Fruit fly (Drosophila melanogaster): ENCODE measurements around the gene CG32365.

Gene CG32365

DNA sequence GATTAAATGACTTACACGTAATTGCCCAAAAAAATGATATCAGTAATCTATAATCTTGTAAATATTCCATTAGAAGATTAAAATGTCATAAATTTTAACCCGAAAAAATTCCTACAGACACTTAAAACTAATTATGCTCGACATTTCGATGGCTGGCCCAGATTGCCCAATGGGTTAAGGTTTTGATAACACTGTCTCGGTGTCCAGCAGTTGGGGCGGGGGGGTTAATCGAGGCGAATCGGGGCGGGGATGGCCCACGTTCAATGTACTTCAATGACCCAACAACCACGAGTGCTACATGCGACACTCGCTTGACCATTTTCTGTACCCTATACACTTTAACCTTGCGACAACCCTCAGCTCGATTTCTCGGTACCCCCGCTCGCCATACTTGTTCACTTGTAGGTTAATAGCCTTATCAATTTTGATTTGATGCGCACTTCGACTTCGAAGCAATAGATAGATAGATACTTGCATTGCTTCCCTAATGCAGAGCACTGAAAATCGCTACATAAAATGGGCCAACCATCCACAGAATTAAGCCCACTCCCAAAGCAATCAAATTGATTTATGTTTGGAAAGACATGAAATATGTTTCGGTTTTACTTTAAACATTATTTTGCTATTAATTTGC lies 16.5 kb upstream of the CG32365 start (continued):
- TF ChIP-seq CG15601 (tag; optimal IDR thresholded peaks at IDR 0.05), result no peak
- no peak for TF ChIP-seq nmo (GFP tag; optimal IDR thresholded peaks at IDR 0.05)
- TF ChIP-seq Vsx1 (GFP tag; optimal IDR thresholded peaks at IDR 0.05), result peak; percentile 28
- no peak for TF ChIP-seq Bgb (GFP tag; IDR thresholded peaks at IDR 0.05; ENCODE audit: partially characterized antibody)
- TF ChIP-seq Bdp1 (GFP tag; optimal IDR thresholded peaks at IDR 0.05), result no peak
- TF ChIP-seq ci (GFP tag; IDR thresholded peaks at IDR 0.05), result no peak
- TF ChIP-seq disco-r (GFP tag; optimal IDR thresholded peaks at IDR 0.05), result no peak
- no peak for TF ChIP-seq NfI (GFP tag; optimal IDR thresholded peaks at IDR 0.05)
- TF ChIP-seq CG9437 (GFP tag; optimal IDR thresholded peaks at IDR 0.05), result no peak
- no peak for TF ChIP-seq CG17802 (tag; optimal IDR thresholded peaks at IDR 0.05)
- TF ChIP-seq lov (optimal IDR thresholded peaks at IDR 0.05), result no peak
- no peak for TF ChIP-seq lov (GFP tag; IDR thresholded peaks at IDR 0.05)
- TF ChIP-seq tup (GFP tag; optimal IDR thresholded peaks at IDR 0.05), result no peak
- TF ChIP-seq Sry-β (GFP tag; optimal IDR thresholded peaks at IDR 0.05), result no peak
- no peak for TF ChIP-seq cato (GFP tag; optimal IDR thresholded peaks at IDR 0.05; ENCODE audit: borderline replicate concordance)
- TF ChIP-seq zen (tag; optimal IDR thresholded peaks at IDR 0.05), result no peak
- TF ChIP-seq CG17612 (GFP tag; IDR thresholded peaks at IDR 0.05), result no peak
- TF ChIP-seq bcd (GFP tag; optimal IDR thresholded peaks at IDR 0.05), result no peak
- no peak for TF ChIP-seq Ets97D (GFP tag; optimal IDR thresholded peaks at IDR 0.05)
- no peak for TF ChIP-seq CG9876 (GFP tag; optimal IDR thresholded peaks at IDR 0.05)
- no peak for TF ChIP-seq CG17361 (GFP tag; IDR thresholded peaks at IDR 0.05)
- TF ChIP-seq Hey (tag; optimal IDR thresholded peaks at IDR 0.05), result peak; percentile 36
- peak in 1 of 2 experiments; percentile 0 for TF ChIP-seq Pdp1 (GFP tag; optimal IDR thresholded peaks at IDR 0.05)
- TF ChIP-seq gem (tag; optimal IDR thresholded peaks at IDR 0.05), result no peak
- TF ChIP-seq row (GFP tag; IDR thresholded peaks at IDR 0.05), result no peak
- no peak for TF ChIP-seq aop (GFP tag; IDR thresholded peaks at IDR 0.05)
- TF ChIP-seq oc (tag; optimal IDR thresholded peaks at IDR 0.05), result no peak
- no peak for TF ChIP-seq Deaf1 (tag; optimal IDR thresholded peaks at IDR 0.05)
- no peak for TF ChIP-seq dmrt11E (tag; optimal IDR thresholded peaks at IDR 0.05)
- no peak for TF ChIP-seq CG17359 (tag; optimal IDR thresholded peaks at IDR 0.05)
- no peak for TF ChIP-seq pros (GFP tag; optimal IDR thresholded peaks at IDR 0.05)
- no peak for TF ChIP-seq psq (GFP tag; optimal IDR thresholded peaks at IDR 0.05)
- no peak for TF ChIP-seq Dip2 (GFP tag; IDR thresholded peaks at IDR 0.05)
- peak; percentile 83 for TF ChIP-seq grn (GFP tag; optimal IDR thresholded peaks at IDR 0.05)
- no peak for TF ChIP-seq al (GFP tag; IDR thresholded peaks at IDR 0.05)
- no peak for TF ChIP-seq Stat92E (GFP tag; optimal IDR thresholded peaks at IDR 0.05)
- no peak for TF ChIP-seq CG32532 (GFP tag; IDR thresholded peaks at IDR 0.05)
- no peak for TF ChIP-seq CG5245 (GFP tag; optimal IDR thresholded peaks at IDR 0.05)
- TF ChIP-seq Nf-YA (GFP tag; IDR thresholded peaks at IDR 0.05), result no peak
- no peak for TF ChIP-seq CG4282 (GFP tag; optimal IDR thresholded peaks at IDR 0.05)
- TF ChIP-seq zf30C (GFP tag; optimal IDR thresholded peaks at IDR 0.05), result no peak
- TF ChIP-seq Rx (GFP tag; IDR thresholded peaks at IDR 0.05), result no peak
- TF ChIP-seq abd-A (tag; optimal IDR thresholded peaks at IDR 0.05), result no peak
- no peak for TF ChIP-seq CG11696 (GFP tag; IDR thresholded peaks at IDR 0.05)
- TF ChIP-seq CG6272 (GFP tag; IDR thresholded peaks at IDR 0.05), result no peak
- TF ChIP-seq Jarid2 (GFP tag; optimal IDR thresholded peaks at IDR 0.05), result no peak
- TF ChIP-seq ssp (GFP tag; IDR thresholded peaks at IDR 0.05), result no peak
- no peak for TF ChIP-seq fru (optimal IDR thresholded peaks at IDR 0.05)
- no peak for TF ChIP-seq Nf-YB (GFP tag; optimal IDR thresholded peaks at IDR 0.05)
- TF ChIP-seq ase (GFP tag; IDR thresholded peaks at IDR 0.05), result no peak
- TF ChIP-seq CG10543 (GFP tag; optimal IDR thresholded peaks at IDR 0.05), result peak; percentile 29

Data from whole organism, embryonic.